Worm (Caenorhabditis elegans) whole organism, L4 larva: Measurements from ENCODE around the gene attf-5.

Experiments used
- R02D3.7 ChIP-seq: fragments of 150-350 bp; sonication (generic microtip); optimal IDR thresholded peaks from 3 replicates; lab custom pipeline; 2014; ENCODE audit warnings: missing biosample characterization, missing genetic modification characterization
- T20F7.1 ChIP-seq: fragments of 200-800 bp; sonication (Bioruptor generic); optimal IDR thresholded peaks from 2 replicates; lab custom pipeline; 2018; ENCODE audit warnings: mild to moderate bottlenecking, missing genetic modification characterization, missing compliant biosample characterization
- T26A8.4 ChIP-seq: fragments of 200-800 bp; sonication (Bioruptor generic); IDR thresholded peaks from 2 replicates; pipeline ENCODE4 v1.3.6; 2022; ENCODE audit warnings: missing genetic modification characterization, missing compliant biosample characterization
- Y75B8A.6 ChIP-seq: fragments of 200-800 bp; sonication (Bioruptor generic); IDR thresholded peaks from 2 replicates; pipeline ENCODE4 v1.3.6; 2022; ENCODE audit warnings: missing genetic modification reagents, missing genetic modification characterization, missing compliant biosample characterization
- aha-1 ChIP-seq: fragments of 150-350 bp; peaks from one replicate; lab custom pipeline; 2014; ENCODE audit warnings: missing biosample characterization, missing genetic modification characterization
- ama-1 ChIP-seq: fragments of 150-350 bp; optimal IDR thresholded peaks from 2 replicates; lab custom pipeline; 2014; ENCODE audit warnings: inconsistent platforms, mixed read lengths
- attf-4 ChIP-seq: sonication (generic microtip); optimal IDR thresholded peaks from 3 replicates; lab custom pipeline; 2017; ENCODE audit warnings: missing biosample characterization, missing genetic modification characterization
- ceh-20 ChIP-seq: fragments of 200-800 bp; sonication (Bioruptor generic); IDR thresholded peaks from 2 replicates; pipeline ENCODE4 v1.3.6; 2022; ENCODE audit warnings: missing genetic modification reagents, missing genetic modification characterization, missing compliant biosample characterization
- ctbp-1 ChIP-seq: fragments of 200-800 bp; sonication (Bioruptor generic); IDR thresholded peaks from 2 replicates; pipeline ENCODE4 v1.3.6; 2022; ENCODE audit warnings: missing genetic modification reagents, missing genetic modification characterization, missing compliant biosample characterization
- daf-12 ChIP-seq: fragments of 150-350 bp; optimal IDR thresholded peaks from 2 replicates; lab custom pipeline; 2014; ENCODE audit warnings: missing biosample characterization, missing genetic modification reagents, missing genetic modification characterization
- daf-16 ChIP-seq, 3 experiments: sonication (generic microtip); optimal IDR thresholded peaks; 2 replicates each; lab custom pipeline; 2016 to 2017; ENCODE audit warnings: missing genetic modification characterization in 3 of 3, missing genetic modification reagents in 3 of 3, mild to moderate bottlenecking in 2 of 3, missing compliant biosample characterization in 2 of 3, missing biosample characterization in 1 of 3, moderate library complexity in 1 of 3
- daf-19 ChIP-seq: fragments of 200-800 bp; sonication (Bioruptor generic); conservative IDR thresholded peaks from 2 replicates; pipeline ENCODE4 v1.3.6; 2022; ENCODE audit warnings: missing genetic modification characterization, missing compliant biosample characterization
- dmd-6 ChIP-seq: fragments of 200-800 bp; sonication (Bioruptor generic); IDR thresholded peaks from 2 replicates; pipeline ENCODE4 v1.3.6; 2022; ENCODE audit warnings: missing genetic modification reagents, missing genetic modification characterization, missing compliant biosample characterization
- dpl-1 ChIP-seq: fragments of 150-350 bp; optimal IDR thresholded peaks from 2 replicates; lab custom pipeline; 2014; ENCODE audit warnings: missing biosample characterization, missing genetic modification reagents, missing genetic modification characterization
- duxl-1 ChIP-seq: sonication (generic microtip); optimal IDR thresholded peaks from 2 replicates; lab custom pipeline; 2016; ENCODE audit warnings: mild to moderate bottlenecking, missing genetic modification characterization, moderate library complexity, missing compliant biosample characterization; ENCODE audit not compliant: poor library complexity
- dve-1 ChIP-seq: sonication (generic microtip); optimal IDR thresholded peaks from 2 replicates; lab custom pipeline; 2017; ENCODE audit warnings: antibody characterized with exemption, mild to moderate bottlenecking, missing genetic modification characterization, missing compliant biosample characterization; ENCODE audit not compliant: insufficient read depth
- egl-27 ChIP-seq: sonication (generic microtip); optimal IDR thresholded peaks from 3 replicates; lab custom pipeline; 2017; ENCODE audit warnings: missing biosample characterization, missing genetic modification reagents, missing genetic modification characterization
- egl-43 ChIP-seq: fragments of 200-800 bp; sonication (Bioruptor generic); IDR thresholded peaks from 2 replicates; pipeline ENCODE4 v1.3.6; 2022; ENCODE audit warnings: missing genetic modification reagents, missing genetic modification characterization, missing compliant biosample characterization
- gei-8 ChIP-seq: fragments of 200-800 bp; sonication (Bioruptor generic); optimal IDR thresholded peaks from 2 replicates; lab custom pipeline; 2018; ENCODE audit warnings: mild to moderate bottlenecking, missing genetic modification characterization, missing compliant biosample characterization
- hlh-11 ChIP-seq: fragments of 200-800 bp; sonication (Bioruptor generic); optimal IDR thresholded peaks from 2 replicates; lab custom pipeline; 2018; ENCODE audit warnings: mild to moderate bottlenecking, missing genetic modification characterization, missing compliant biosample characterization
- lin-39 ChIP-seq: fragments of 150-350 bp; optimal IDR thresholded peaks from 2 replicates; lab custom pipeline; 2014; ENCODE audit warnings: missing biosample characterization, missing genetic modification reagents, missing genetic modification characterization
- madf-9 ChIP-seq: fragments of 200-800 bp; sonication (Bioruptor generic); conservative IDR thresholded peaks from 2 replicates; pipeline ENCODE4 v1.3.6; 2022; ENCODE audit warnings: missing genetic modification reagents, missing genetic modification characterization, missing compliant biosample characterization
- mes-2 ChIP-seq: sonication (generic microtip); optimal IDR thresholded peaks from 2 replicates; lab custom pipeline; 2016; ENCODE audit warnings: missing genotype, mild to moderate bottlenecking, missing genetic modification characterization, missing compliant biosample characterization; ENCODE audit not compliant: poor library complexity, severe bottlenecking
- mxl-3 ChIP-seq: fragments of 200-800 bp; sonication (Bioruptor generic); optimal IDR thresholded peaks from 2 replicates; lab custom pipeline; 2018; ENCODE audit warnings: mild to moderate bottlenecking, missing genetic modification characterization, missing compliant biosample characterization
- nhr-102 ChIP-seq: sonication (generic microtip); optimal IDR thresholded peaks from 2 replicates; lab custom pipeline; 2016; ENCODE audit warnings: mild to moderate bottlenecking, missing genetic modification characterization, moderate library complexity, missing compliant biosample characterization
- nhr-11 ChIP-seq: fragments of 150-350 bp; optimal IDR thresholded peaks from 2 replicates; lab custom pipeline; 2014; ENCODE audit warnings: missing biosample characterization, missing genetic modification characterization
- nhr-28 ChIP-seq: fragments of 150-350 bp; optimal IDR thresholded peaks from 2 replicates; lab custom pipeline; 2014; ENCODE audit warnings: missing biosample characterization, missing genetic modification characterization
- nhr-42 ChIP-seq: fragments of 200-800 bp; sonication (Bioruptor generic); IDR thresholded peaks from 2 replicates; pipeline ENCODE4 v1.3.6; 2022; ENCODE audit warnings: missing genetic modification characterization, missing compliant biosample characterization
- nhr-6 ChIP-seq: fragments of 150-350 bp; optimal IDR thresholded peaks from 2 replicates; lab custom pipeline; 2014; ENCODE audit warnings: missing biosample characterization, missing genetic modification characterization
- nhr-77 ChIP-seq: fragments of 150-350 bp; optimal IDR thresholded peaks from 2 replicates; lab custom pipeline; 2014; ENCODE audit warnings: missing biosample characterization, missing genetic modification characterization
- php-3 ChIP-seq: fragments of 200-800 bp; sonication (Bioruptor generic); IDR thresholded peaks from 2 replicates; pipeline ENCODE4 v1.3.6; 2022; ENCODE audit warnings: missing genetic modification reagents, missing genetic modification characterization, missing compliant biosample characterization
- pqm-1 ChIP-seq: sonication (generic microtip); optimal IDR thresholded peaks from 2 replicates; lab custom pipeline; 2017; ENCODE audit warnings: missing biosample characterization, missing genetic modification characterization
- snpc-1.2 ChIP-seq: fragments of 200-800 bp; sonication (Bioruptor generic); IDR thresholded peaks from 2 replicates; pipeline ENCODE4 v1.3.6; 2022; ENCODE audit warnings: missing genetic modification reagents, missing genetic modification characterization, missing compliant biosample characterization
- snpc-4 ChIP-seq: fragments of 150-350 bp; optimal IDR thresholded peaks from 2 replicates; lab custom pipeline; 2014; ENCODE audit warnings: missing biosample characterization, missing genetic modification characterization
- spr-1 ChIP-seq: sonication (generic microtip); optimal IDR thresholded peaks from 2 replicates; lab custom pipeline; 2016; ENCODE audit warnings: mild to moderate bottlenecking, missing genetic modification characterization, missing compliant biosample characterization
- tag-97 ChIP-seq: fragments of 200-800 bp; sonication (Bioruptor generic); IDR thresholded peaks from 2 replicates; pipeline ENCODE4 v1.3.6; 2022; ENCODE audit warnings: missing genetic modification characterization, missing compliant biosample characterization
- tra-1 ChIP-seq: fragments of 200-800 bp; sonication (Bioruptor generic); IDR thresholded peaks from 2 replicates; pipeline ENCODE4 v1.3.6; 2022; ENCODE audit warnings: missing genetic modification reagents, missing genetic modification characterization, missing compliant biosample characterization
- unc-62 ChIP-seq, 3 experiments: fragments of 150-350 bp in 1 of 3; sonication (generic microtip); optimal IDR thresholded peaks in 2 of 3; peaks in 1 of 3; 1 replicate in 1 of 3; 2 replicates in 2 of 3; lab custom pipeline; 2014 to 2017; ENCODE audit warnings: missing biosample characterization in 3 of 3, missing genetic modification characterization in 3 of 3, missing genetic modification reagents in 3 of 3, missing genotype in 1 of 3
- zfp-3 ChIP-seq: fragments of 200-800 bp; sonication (Bioruptor generic); conservative IDR thresholded peaks from 2 replicates; pipeline ENCODE4 v1.3.6; 2022; ENCODE audit warnings: missing genetic modification reagents, missing genetic modification characterization, missing compliant biosample characterization
- zip-11 ChIP-seq: fragments of 200-800 bp; sonication (Bioruptor generic); IDR thresholded peaks from 2 replicates; pipeline ENCODE4 v1.3.6; 2022; ENCODE audit warnings: missing genetic modification characterization, missing compliant biosample characterization

The attf-5 gene

ce11 chrX:812264-812663 lies 24.1 kb downstream of the attf-5 start (continued):
- TF ChIP-seq zip-11 (GFP tag; lab: Robert Waterston, UW) (no peak), mxl-3 (GFP tag; lab: Kevin White, UChicago) (no peak), gei-8 (no peak), mes-2 (peak; percentile 6), tag-97 (GFP tag; lab: Robert Waterston, UW) (no peak), dmd-6 (GFP tag; lab: Robert Waterston, UW) (peak; percentile 21; the same call in 1 of the 2 replicates), R02D3.7 (tag; lab: Kevin White, UChicago) (no peak), madf-9 (no peak), nhr-102 (tag; lab: Kevin White, UChicago) (no peak)
- TF ChIP-seq, all 104 proteins: peak for 6

- TF ChIP-seq T20F7.1 (no peak), daf-16 (GFP tag; optimal IDR thresholded peaks at IDR 0.05; lab: Kevin White, UChicago) (no peak), daf-16 (tag; optimal IDR thresholded peaks at IDR 0.05; lab: Kevin White, UChicago) (peak; percentile 42)
Observed at ce11 chrX:813063-813462, 24.9 kb downstream of the attf-5 start, which contains the start of gene F25E2.3. TSS of gene F25E2.3 (minus strand) at chrX:813163.

ce11 chrX:815929-816328 lies 27.8 kb downstream of the attf-5 start, which contains the start of gene ifd-2:
TSS of gene ifd-2 (minus strand) at chrX:815929.
- TF ChIP-seq dve-1 (tag; lab: Kevin White, UChicago) (peak; percentile 54), nhr-6 (tag; lab: Kevin White, UChicago) (no peak), egl-27 (tag; lab: Kevin White, UChicago) (no peak), tra-1 (peak; percentile 70; the same call in 1 of the 2 replicates), zip-11 (GFP tag; lab: Robert Waterston, UW) (no peak), snpc-4 (no peak), spr-1 (tag; lab: Kevin White, UChicago) (no peak), daf-16 (GFP tag; optimal IDR thresholded peaks at IDR 0.05; lab: Kevin White, UChicago) (no peak), daf-16 (tag; optimal IDR thresholded peaks at IDR 0.05; lab: Kevin White, UChicago) (peak; percentile 55), hlh-11 (tag; lab: Kevin White, UChicago) (peak; percentile 48), php-3 (GFP tag; lab: Robert Waterston, UW) (peak; percentile 73), nhr-28 (tag; lab: Kevin White, UChicago) (peak; percentile 53), mes-2 (peak; percentile 1), duxl-1 (tag; lab: Kevin White, UChicago) (no peak), nhr-102 (tag; lab: Kevin White, UChicago) (peak; percentile 12), T26A8.4 (GFP tag; lab: Robert Waterston, UW) (no peak), dmd-6 (GFP tag; lab: Robert Waterston, UW) (peak; percentile 69), zfp-3 (GFP tag; lab: Robert Waterston, UW) (no peak), snpc-1.2 (GFP tag; lab: Robert Waterston, UW) (no peak), ctbp-1 (GFP tag; lab: Robert Waterston, UW) (no peak), ceh-20 (no peak), nhr-77 (tag; lab: Kevin White, UChicago) (no peak), nhr-42 (no peak), Y75B8A.6 (GFP tag; lab: Robert Waterston, UW) (no peak), pqm-1 (peak; percentile 87)

- TF ChIP-seq ama-1 (lab: Kevin White, UChicago) (no peak), dpl-1 (GFP tag; lab: Kevin White, UChicago) (no peak), nhr-28 (tag; lab: Kevin White, UChicago) (no peak), daf-12 (tag; lab: Kevin White, UChicago) (no peak), daf-19 (GFP tag; lab: Robert Waterston, UW) (no peak), egl-43 (GFP tag; lab: Robert Waterston, UW) (no peak), ceh-20 (no peak), attf-4 (tag; lab: Kevin White, UChicago) (no peak), aha-1 (peak; percentile 83), lin-39 (tag; lab: Kevin White, UChicago) (no peak), unc-62 (GFP tag; optimal IDR thresholded peaks at IDR 0.05 in 1 of 2; lab: Kevin White, UChicago) (peak in 1 of 2 experiments; percentile 64), unc-62 (tag; optimal IDR thresholded peaks at IDR 0.05; lab: Kevin White, UChicago) (no peak), nhr-11 (tag; lab: Kevin White, UChicago) (no peak)
Observed at ce11 chrX:817984-818383, 29.8 kb downstream of the attf-5 start.
